Worm (Caenorhabditis elegans): ENCODE results near the gene F29A7.8.

DNA sequence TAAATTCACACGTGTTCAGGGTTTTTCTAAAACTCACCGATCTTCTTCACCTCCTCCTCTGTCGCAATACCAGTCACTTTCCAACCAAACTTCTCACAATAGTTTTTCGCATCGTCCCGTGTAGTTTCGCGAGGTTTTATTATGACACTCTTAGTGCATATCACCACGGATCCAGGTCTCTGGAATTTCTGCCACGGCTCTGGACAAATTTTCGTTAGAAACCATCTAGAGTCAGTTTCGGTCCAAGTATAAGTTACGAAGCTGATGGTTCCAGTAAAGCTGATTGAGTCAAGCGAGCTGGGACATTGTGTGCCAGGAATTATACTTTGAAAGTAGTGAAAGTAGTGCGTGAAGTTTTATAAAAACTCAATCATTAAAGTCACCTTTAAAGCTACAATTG is 1.5 kb downstream of the F29A7.8 start:
- TF ChIP-seq pha-4 (tag; optimal IDR thresholded peaks at IDR 0.05) (no peak), ttx-3 (tag; optimal IDR thresholded peaks at IDR 0.05) (no peak), pqm-1 (tag; optimal IDR thresholded peaks at IDR 0.05) (no peak), hlh-13 (GFP tag; optimal IDR thresholded peaks at IDR 0.05) (no peak)
